Fruit fly (Drosophila melanogaster): ENCODE data around the gene Rpn9.

The Rpn9 gene

DNA sequence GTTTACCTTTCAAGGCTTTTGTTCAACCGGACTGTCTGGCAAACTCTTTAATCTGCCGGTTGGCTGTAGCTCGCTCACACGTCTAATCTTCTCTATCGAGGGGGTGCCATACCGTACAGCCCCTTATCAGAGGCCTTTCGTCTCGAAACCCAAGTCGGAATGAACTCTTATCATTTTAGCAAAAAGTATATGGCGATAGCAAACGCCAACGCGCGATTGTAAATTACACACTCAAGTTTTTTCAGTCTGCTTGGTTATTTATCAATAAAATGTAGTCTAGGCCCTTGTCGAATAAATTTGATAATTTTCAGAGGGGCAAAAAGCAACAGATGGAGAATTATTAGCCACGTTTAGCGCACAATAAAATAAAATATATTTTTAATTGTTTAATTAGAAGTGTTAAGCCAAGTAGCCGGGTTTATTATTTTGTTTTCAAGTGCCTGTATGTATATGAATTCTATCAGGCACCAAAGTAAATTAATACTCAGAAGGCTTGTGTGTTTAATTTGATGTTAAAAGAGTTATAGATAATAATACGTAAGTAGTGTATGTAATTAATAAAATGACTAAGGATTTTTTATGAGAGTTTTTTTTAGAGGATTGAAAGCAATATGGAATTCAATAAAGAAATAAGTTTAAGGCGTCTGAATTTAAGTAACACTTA, 8.3 kb downstream of the Rpn9 start:
- no peak for TF ChIP-seq CG17801 (GFP tag; optimal IDR thresholded peaks at IDR 0.05; ENCODE audit: partially characterized antibody)

DNA sequence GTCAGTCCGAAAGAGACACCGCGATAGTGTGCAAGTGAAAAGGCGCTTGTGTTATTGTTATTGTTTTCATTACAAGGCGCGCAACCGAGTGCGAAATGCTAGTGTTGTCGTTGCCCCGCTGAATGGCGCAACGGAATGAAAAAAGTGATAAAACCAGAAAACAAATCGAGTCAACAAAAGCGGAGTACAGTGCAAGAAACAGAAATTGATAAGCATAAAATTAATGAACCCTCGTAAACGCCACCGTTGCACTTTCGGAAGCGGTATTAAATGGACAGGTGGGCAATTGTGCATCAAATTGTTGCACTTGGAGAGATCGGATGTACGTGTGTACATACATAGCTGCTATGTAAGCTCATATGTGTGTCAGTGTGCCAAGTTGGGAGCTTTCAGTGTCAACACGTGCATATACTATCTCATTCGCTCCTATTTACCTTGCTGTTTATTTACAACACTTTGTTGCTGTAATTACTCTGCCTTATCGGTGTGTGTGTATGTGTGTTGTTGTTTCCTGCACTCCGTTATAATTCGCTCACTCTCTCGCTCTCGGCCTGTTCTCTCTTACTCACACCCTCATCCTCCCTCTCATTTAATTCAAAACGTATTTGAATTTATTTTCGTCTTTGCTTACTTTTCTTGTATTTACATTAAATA, 9.8 kb downstream of the Rpn9 start:
- peak; percentile 17 for TF ChIP-seq CG17801 (GFP tag; optimal IDR thresholded peaks at IDR 0.05; ENCODE audit: partially characterized antibody)

DNA sequence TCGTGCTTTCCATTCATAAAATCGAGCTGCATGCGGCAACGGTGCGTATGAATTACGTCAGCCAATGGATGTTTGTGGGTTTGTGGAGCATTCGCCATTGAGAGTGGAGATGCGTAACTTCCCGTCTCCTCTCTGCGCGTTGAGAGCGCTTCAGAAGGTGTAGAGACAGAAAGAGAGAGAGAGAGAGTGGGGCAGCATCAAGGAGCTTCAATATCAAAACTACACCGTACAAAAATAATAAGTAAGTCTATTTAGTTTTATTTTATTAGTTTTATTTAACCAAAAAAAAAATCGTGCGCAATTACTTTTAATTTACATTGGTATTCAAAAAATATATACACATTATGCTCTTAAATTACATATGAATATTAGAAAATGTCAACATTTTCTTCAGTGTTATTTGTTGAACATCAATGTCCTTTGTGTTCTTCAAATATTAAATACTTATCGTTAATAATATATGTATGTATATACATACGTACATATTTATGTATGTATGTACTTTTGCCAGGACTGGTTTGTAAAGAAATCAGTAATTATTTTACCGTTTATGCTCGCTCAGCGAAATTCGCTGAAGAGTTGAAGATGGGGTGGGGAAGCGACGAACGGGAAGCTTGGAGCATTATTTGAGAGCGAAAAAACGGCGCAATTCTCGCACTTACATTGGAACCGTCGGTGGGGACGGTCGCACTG, 10.4 kb downstream of the Rpn9 start, which contains the start of gene CG10365:
TSS of gene CG10365 (plus strand) at position 652 of the 693 bp plus-strand sequence.
- no peak for TF ChIP-seq CG17801 (GFP tag; optimal IDR thresholded peaks at IDR 0.05; ENCODE audit: partially characterized antibody)

DNA sequence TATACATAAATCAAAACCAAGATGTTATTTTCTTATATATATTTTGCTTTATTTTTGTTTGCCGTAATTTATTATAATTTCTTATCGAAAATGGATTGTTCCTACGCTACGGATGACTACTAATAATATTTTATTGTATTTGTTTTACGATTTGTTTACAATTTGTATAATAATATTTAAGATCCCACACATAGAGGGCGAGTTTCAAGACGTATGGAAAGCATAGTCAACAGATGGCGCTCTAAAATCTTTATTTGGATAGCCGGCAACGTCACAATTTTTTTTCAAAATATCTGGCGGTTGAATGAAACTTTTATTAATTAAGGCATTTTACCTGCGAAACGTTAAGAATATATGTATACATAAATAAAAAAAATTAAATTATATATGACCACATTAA, 11.3 kb downstream of the Rpn9 start:
- TF ChIP-seq CG17801 (GFP tag; optimal IDR thresholded peaks at IDR 0.05; ENCODE audit: partially characterized antibody) = peak; percentile 54

DNA sequence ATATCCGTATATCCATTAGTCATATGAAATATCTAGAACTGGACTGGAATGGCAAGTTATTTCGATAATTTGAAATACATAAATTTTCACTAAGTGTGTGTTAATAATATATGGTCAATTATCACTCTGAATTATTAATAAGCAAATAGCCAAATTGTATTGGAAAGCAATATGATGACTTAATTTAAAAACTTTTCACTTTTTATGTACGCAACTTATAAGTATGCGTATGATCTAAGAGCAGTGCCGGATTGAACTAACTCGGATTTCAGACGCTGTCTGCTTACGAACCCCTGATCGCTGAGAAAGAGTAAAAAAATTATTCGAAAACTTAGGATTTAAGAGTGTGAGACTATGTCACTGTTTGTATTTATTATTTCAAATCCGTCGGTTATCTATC, 11.7 kb downstream of the Rpn9 start, which contains the start of gene CG10232:
TSS of gene CG10232 (minus strand) at position 101 of the 400 bp plus-strand sequence.
- TF ChIP-seq CG17801 (GFP tag; optimal IDR thresholded peaks at IDR 0.05; ENCODE audit: partially characterized antibody) = no peak

DNA sequence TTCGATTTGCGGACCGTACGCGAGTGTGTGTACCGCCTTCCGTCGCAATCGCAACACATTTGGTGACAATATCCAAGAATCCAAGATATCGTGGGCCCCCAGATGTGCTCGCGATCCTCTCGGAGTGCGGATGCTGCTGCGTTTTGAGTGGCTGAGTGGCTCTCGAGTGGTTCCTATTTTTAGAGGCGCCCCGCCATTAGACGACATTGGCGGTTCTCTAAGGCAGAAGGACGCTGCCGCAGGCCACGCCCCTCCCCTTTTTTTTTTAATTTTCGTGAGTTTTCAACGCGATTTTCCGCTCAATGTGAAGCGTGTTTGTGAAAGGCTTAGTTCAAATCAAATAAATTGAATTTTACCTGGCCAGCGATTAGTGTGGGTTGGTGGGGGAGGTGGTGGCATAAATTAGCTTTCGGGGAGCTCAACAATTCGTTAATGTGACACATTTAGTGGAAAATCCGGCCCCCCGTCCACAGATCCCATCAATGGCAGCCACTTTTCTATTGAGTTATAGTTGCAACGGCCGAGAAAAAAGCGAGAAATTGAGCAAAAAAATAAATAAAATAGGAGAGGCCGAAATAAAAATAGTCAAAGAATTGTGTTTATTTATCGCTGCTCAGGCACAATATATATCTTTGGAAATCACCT, 14.8 kb downstream of the Rpn9 start, which contains the start of gene nau:
TSS of gene nau (minus strand) at position 61 of the 645 bp plus-strand sequence.
- no peak for TF ChIP-seq CG17801 (GFP tag; optimal IDR thresholded peaks at IDR 0.05; ENCODE audit: partially characterized antibody)

DNA sequence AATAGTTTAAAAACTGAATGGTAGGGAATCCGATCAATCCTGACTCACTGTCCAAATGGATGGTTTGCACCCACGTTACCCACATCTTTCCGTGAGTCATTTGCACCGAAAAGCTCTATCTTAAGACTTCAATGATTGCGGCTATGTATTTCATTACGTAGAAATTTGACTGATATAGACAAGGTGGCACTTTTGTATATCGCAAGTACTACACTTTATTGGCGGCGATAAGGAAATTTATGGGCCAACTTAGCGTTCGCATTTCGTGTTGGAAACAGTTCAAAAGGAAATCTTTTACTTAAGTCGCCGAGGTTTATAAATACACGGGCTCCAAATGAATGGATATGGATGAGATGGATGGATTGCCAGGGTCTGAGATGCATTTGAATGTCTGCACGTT, 18.4 kb downstream of the Rpn9 start:
- TF ChIP-seq CG17801 (GFP tag; optimal IDR thresholded peaks at IDR 0.05; ENCODE audit: partially characterized antibody) = no peak

DNA sequence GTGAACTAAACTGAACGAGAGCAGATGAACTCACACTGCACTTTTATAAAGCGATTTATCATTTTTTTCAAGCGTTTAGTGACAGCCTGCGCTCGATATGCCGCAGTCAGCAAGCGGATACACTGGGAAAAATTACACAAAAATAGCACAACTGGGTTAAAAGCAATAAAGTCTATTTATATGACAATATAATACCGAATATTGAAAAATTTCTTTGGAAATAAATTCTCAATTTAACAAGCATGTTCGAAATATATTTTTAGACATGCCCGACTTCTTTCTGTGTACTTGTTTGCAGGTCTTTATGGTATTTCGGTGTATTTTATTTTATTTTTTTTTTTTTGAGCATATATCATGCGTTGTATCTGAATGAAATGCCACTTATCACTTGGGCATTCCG, 19.4 kb downstream of the Rpn9 start:
- no peak for TF ChIP-seq CG17801 (GFP tag; optimal IDR thresholded peaks at IDR 0.05; ENCODE audit: partially characterized antibody)

DNA sequence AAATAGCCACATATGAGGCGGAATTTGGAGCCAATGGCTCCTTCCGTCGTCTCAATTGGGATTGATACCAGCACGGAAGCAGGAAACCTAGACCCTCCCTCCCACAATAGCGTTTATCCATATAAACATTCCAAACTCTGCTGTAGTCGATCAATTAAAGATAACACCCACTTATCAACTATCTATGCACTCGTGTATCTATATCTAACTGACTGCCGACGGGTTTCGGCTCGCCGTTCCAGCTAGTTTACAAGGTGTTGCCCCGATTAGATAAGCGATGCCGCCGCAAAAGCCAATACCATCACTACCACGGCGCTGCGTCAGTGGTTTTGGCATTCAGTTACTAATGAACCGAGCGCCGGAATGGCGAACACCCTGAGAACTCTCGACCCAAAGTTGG, 22.1 kb downstream of the Rpn9 start, which contains the start of gene CG10300:
TSS of gene CG10300 (plus strand) at position 333 of the 400 bp plus-strand sequence.
- no peak for TF ChIP-seq CG17801 (GFP tag; optimal IDR thresholded peaks at IDR 0.05; ENCODE audit: partially characterized antibody)

DNA sequence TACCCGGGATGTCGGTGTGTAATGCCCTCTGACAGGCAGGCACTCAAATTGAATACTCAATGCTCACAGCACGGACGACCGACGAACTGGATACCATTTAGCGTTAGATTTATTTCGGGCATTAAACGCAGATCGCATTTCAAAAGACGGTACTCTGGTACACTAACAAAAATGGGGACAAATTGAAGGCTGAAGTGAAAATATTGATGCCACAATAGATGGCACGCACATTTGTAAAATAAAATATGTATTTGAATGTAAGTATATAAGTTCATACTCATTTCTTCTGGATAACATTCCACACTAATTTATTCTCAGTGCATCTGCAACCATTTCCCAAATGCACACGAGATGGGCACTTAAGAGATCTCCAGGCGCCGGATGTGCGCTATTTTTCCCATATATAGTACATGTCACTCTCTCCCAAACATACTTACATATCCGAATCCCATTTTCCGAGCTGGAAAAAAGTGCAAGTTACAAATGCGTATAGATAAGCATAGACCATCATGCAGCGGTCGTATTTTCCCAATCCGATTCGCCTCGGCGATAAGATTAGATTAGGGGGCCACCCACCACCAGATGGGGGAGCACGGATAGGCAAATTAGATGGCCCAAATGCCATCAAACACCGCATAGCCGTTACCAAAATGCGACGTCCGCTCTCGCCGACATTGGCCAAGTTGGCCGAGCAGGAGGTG, 23.6 kb downstream of the Rpn9 start, which contains the start of gene CG10301:
TSS of gene CG10301 (plus strand) at position 651 of the 701 bp plus-strand sequence.
- no peak for TF ChIP-seq CG17801 (GFP tag; optimal IDR thresholded peaks at IDR 0.05; ENCODE audit: partially characterized antibody)

DNA sequence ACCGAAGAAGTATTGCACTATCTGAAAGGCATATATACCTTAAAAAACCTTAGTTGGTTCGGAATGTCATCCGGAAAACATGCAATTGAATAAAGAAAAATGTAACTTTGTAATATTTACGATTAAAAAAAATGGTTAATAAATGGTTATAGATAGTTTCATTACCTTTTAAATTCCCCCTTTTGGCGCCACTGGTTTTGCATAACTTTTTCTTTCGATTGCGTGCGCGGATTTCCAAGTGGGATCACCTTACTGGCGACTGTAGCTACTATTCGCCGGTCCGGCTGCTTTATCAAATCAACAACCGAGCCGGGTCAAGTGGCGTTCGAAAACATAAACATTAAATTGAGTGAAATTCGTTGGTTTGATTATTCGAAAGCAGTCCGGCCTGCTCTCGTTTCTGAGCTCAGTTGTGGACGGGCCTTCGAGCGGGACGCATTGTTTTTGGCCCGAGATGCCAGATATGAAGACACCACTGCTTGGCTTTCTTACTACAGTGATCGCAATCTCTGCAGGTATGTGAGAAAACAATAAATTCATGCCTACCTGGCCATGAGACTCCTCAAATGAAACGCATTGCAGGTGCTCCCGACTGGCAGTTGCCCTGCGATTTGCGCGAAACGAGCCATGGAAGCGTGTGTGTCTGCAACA, 28.8 kb downstream of the Rpn9 start, which contains the start of gene Gba1b:
TSS of gene Gba1b (plus strand) at position 422 of the 651 bp plus-strand sequence.
- TF ChIP-seq CG17801 (GFP tag; optimal IDR thresholded peaks at IDR 0.05; ENCODE audit: partially characterized antibody) = no peak

DNA sequence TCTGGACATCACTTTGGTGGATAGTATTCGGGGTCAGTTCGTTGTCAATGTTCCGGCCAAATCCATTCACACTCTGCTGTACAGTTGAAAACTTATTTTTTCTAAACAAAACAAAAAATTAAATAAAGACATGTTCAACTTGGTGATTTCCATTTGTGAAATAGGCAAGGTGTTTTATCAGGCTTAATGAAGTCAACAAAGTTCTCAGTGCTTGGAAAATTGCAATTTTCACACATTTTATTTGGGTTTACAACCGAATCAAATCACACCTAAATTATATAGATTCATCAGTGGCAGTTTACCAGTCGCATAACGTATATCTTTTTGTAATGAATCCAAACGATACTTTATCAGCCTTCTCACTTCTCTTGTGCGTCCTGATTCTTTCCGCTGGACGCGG, 30.8 kb downstream of the Rpn9 start, which contains the start of gene Qsox4:
TSS of gene Qsox4 (plus strand) at position 301 of the 400 bp plus-strand sequence.
- no peak for TF ChIP-seq CG17801 (GFP tag; optimal IDR thresholded peaks at IDR 0.05; ENCODE audit: partially characterized antibody)

DNA sequence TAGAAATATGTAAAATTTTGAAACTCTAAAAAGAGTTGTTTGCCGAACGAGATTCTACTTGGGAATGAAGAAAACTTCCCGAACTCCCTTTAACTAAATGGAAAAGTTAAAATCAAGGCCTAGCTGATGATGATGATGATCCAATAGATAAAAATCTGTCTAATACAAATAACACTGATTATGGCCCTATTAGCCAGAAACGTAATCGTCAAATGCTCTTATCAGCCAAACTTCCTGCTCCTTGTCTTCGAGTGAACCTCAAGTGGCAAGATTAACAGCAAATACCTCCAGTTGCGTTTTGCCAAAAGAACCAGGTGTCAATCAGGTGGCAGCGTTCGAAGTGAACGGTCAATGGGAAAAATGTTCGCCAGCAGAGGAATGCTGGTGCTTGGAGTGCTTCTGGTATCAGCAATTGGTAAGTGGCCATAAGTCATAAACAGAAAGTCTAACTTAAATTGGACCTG, 32.9 kb downstream of the Rpn9 start, which contains the start of the genes CG31468 and Gba1a:
TSS of gene CG31468 (minus strand) at position 51 of the 464 bp plus-strand sequence.
TSS of gene Gba1a (plus strand) at position 318 of the 464 bp plus-strand sequence.
- no peak for TF ChIP-seq CG17801 (GFP tag; optimal IDR thresholded peaks at IDR 0.05; ENCODE audit: partially characterized antibody)
